Fruit fly (Drosophila melanogaster): Measurements from ENCODE around the gene p53.

The p53 gene

dm6 chr3R:23053936-23054335 lies at the start of gene p53 (continued):
- TF ChIP-seq CG18619 (GFP tag; optimal IDR thresholded peaks at IDR 0.05) (peak; percentile 85), CG14860 (GFP tag; IDR thresholded peaks at IDR 0.05; ENCODE audit: partially characterized antibody) (peak; percentile 63), Atf-2 (GFP tag; optimal IDR thresholded peaks at IDR 0.05) (peak; percentile 64), chm (GFP tag; IDR thresholded peaks at IDR 0.05) (peak; percentile 86), nmo (GFP tag; optimal IDR thresholded peaks at IDR 0.05) (peak; percentile 67), CG16815 (GFP tag; optimal IDR thresholded peaks at IDR 0.05) (peak; percentile 19), odd (GFP tag; optimal IDR thresholded peaks at IDR 0.05) (peak; percentile 74), Poxn (GFP tag; IDR thresholded peaks at IDR 0.05) (no peak), Dp (GFP tag; optimal IDR thresholded peaks at IDR 0.05) (peak; percentile 84), CG7963 (GFP tag; IDR thresholded peaks at IDR 0.05; ENCODE audit: partially characterized antibody) (peak; percentile 44; the same call in 1 of the 3 replicates), shn (GFP tag; optimal IDR thresholded peaks at IDR 0.05) (peak; percentile 58), peb (GFP tag; IDR thresholded peaks at IDR 0.05) (0 out of 2 replicates have a peak, but pooled peaks have one; percentile 27), pros (GFP tag; optimal IDR thresholded peaks at IDR 0.05) (no peak), ERR (GFP tag; optimal IDR thresholded peaks at IDR 0.05) (peak; percentile 32), onecut (GFP tag; IDR thresholded peaks at IDR 0.05) (peak; percentile 74), fru (optimal IDR thresholded peaks at IDR 0.05) (no peak), Sin3A (optimal IDR thresholded peaks at IDR 0.05) (no peak), Tbp (GFP tag; optimal IDR thresholded peaks at IDR 0.05) (no peak), D19B (GFP tag; optimal IDR thresholded peaks at IDR 0.05) (peak; percentile 64), CG12104 (GFP tag; optimal IDR thresholded peaks at IDR 0.05) (peak; percentile 67), Asciz (GFP tag; optimal IDR thresholded peaks at IDR 0.05) (peak; percentile 74), row (GFP tag; IDR thresholded peaks at IDR 0.05) (peak; percentile 55), bbx (GFP tag; IDR thresholded peaks at IDR 0.05; ENCODE audit: partially characterized antibody) (peak; percentile 81), Fer1 (GFP tag; optimal IDR thresholded peaks at IDR 0.05) (peak; percentile 82), CG17829 (tag; optimal IDR thresholded peaks at IDR 0.05) (peak; percentile 30), Blimp-1 (GFP tag; optimal IDR thresholded peaks at IDR 0.05) (peak; percentile 41), ash1 (GFP tag; optimal IDR thresholded peaks at IDR 0.05) (peak; percentile 64), CG11504 (tag; optimal IDR thresholded peaks at IDR 0.05) (no peak), corto (GFP tag; optimal IDR thresholded peaks at IDR 0.05) (no peak), CG10462 (GFP tag; optimal IDR thresholded peaks at IDR 0.05) (no peak), CG4820 (GFP tag; optimal IDR thresholded peaks at IDR 0.05) (peak; percentile 40), trh (GFP tag; optimal IDR thresholded peaks at IDR 0.05) (peak; percentile 47)

- TF ChIP-seq CG4820 (GFP tag; optimal IDR thresholded peaks at IDR 0.05), result no peak
- no peak for TF ChIP-seq CG1603 (tag; optimal IDR thresholded peaks at IDR 0.05)
- TF ChIP-seq az2 (GFP tag; optimal IDR thresholded peaks at IDR 0.05), result no peak
- TF ChIP-seq CG17829 (tag; optimal IDR thresholded peaks at IDR 0.05), result no peak
- TF ChIP-seq CG18599 (GFP tag; optimal IDR thresholded peaks at IDR 0.05), result no peak
- TF ChIP-seq Ravus (GFP tag; IDR thresholded peaks at IDR 0.05), result no peak
Measured at dm6 chr3R:23099233-23099632, 45.4 kb upstream of the p53 start, which contains the start of gene CG6738. CG6738 (plus strand) TSS chr3R:23099533.

dm6 chr3R:23097197-23097809 lies 43.4 kb upstream of the p53 start, which contains the start of gene CG6733:
CG6733 (plus strand) TSS chr3R:23097728.
- no peak for TF ChIP-seq CG14050 (GFP tag; IDR thresholded peaks at IDR 0.05)
- peak; percentile 50 for TF ChIP-seq lab (GFP tag; optimal IDR thresholded peaks at IDR 0.05)
- no peak for TF ChIP-seq gsb (GFP tag; IDR thresholded peaks at IDR 0.05)
- TF ChIP-seq exex (tag; optimal IDR thresholded peaks at IDR 0.05), result peak; percentile 68
- TF ChIP-seq sd (tag; optimal IDR thresholded peaks at IDR 0.05), result peak; percentile 31
- TF ChIP-seq CG34376 (GFP tag; optimal IDR thresholded peaks at IDR 0.05), result peak; percentile 50
- TF ChIP-seq grn (GFP tag; optimal IDR thresholded peaks at IDR 0.05), result peak; percentile 40
- peak; percentile 69 for TF ChIP-seq mirr (GFP tag; optimal IDR thresholded peaks at IDR 0.05)
